Worm (Caenorhabditis elegans) whole organism, early embryonic: ENCODE results near the gene F57E7.4.

Experiments
- B0310.2 ChIP-seq: sonication (generic microtip); optimal IDR thresholded peaks from 2 replicates; lab custom pipeline; 2016; ENCODE audit warnings: mild to moderate bottlenecking, missing genetic modification characterization, missing compliant biosample characterization
- F13C5.2 ChIP-seq: sonication (generic microtip); optimal IDR thresholded peaks from 2 replicates; lab custom pipeline; 2017; ENCODE audit warnings: mild to moderate bottlenecking, missing genetic modification characterization, inconsistent platforms, missing compliant biosample characterization
- aly-1 ChIP-seq: sonication (generic microtip); optimal IDR thresholded peaks from 2 replicates; lab custom pipeline; 2016; ENCODE audit warnings: missing genetic modification characterization, missing compliant biosample characterization
- ama-1 ChIP-seq: fragments of 150-350 bp; optimal IDR thresholded peaks from 2 replicates; lab custom pipeline; 2014
- ceh-13 ChIP-seq: fragments of 200-800 bp; sonication (Bioruptor generic); optimal IDR thresholded peaks from 2 replicates; lab custom pipeline; 2018; ENCODE audit warnings: mild to moderate bottlenecking, missing genetic modification characterization, missing compliant biosample characterization
- ceh-36 ChIP-seq: sonication (generic microtip); optimal IDR thresholded peaks from 2 replicates; lab custom pipeline; 2016; ENCODE audit warnings: missing genetic modification characterization, inconsistent platforms, missing compliant biosample characterization
- flt-1 ChIP-seq: fragments of 200-800 bp; sonication (Bioruptor generic); IDR thresholded peaks from 2 replicates; pipeline ENCODE4 v1.3.6; 2022; ENCODE audit warnings: missing genetic modification characterization, missing compliant biosample characterization
- hnd-1 ChIP-seq: sonication (generic microtip); optimal IDR thresholded peaks from 2 replicates; lab custom pipeline; 2016; ENCODE audit warnings: missing genetic modification characterization, missing compliant biosample characterization
- pes-1 ChIP-seq: fragments of 200-800 bp; sonication (Bioruptor generic); IDR thresholded peaks from 2 replicates; pipeline ENCODE4 v1.3.6; 2022; ENCODE audit warnings: missing genetic modification reagents, missing genetic modification characterization, missing compliant biosample characterization
- scrt-1 ChIP-seq: fragments of 200-800 bp; sonication (Bioruptor generic); IDR thresholded peaks from 2 replicates; pipeline ENCODE4 v1.3.6; 2022; ENCODE audit warnings: missing genetic modification characterization, missing compliant biosample characterization
- tbx-11 ChIP-seq: fragments of 200-800 bp; sonication (Bioruptor generic); IDR thresholded peaks from 2 replicates; pipeline ENCODE4 v1.3.6; 2022; ENCODE audit warnings: missing genetic modification characterization, missing compliant biosample characterization
- tbx-37 ChIP-seq: fragments of 200-800 bp; sonication (Bioruptor generic); conservative IDR thresholded peaks from 2 replicates; pipeline ENCODE4 v1.3.6; 2022; ENCODE audit warnings: missing genetic modification reagents, missing genetic modification characterization, missing compliant biosample characterization
- tra-4 ChIP-seq: sonication (generic microtip); optimal IDR thresholded peaks from 2 replicates; lab custom pipeline; 2017; ENCODE audit warnings: missing genetic modification characterization, missing compliant biosample characterization

The F57E7.4 gene

ce11 chrV:16435510-16435909 is 45.3 kb downstream of the F57E7.4 start, which contains the start of the genes F26D2.13 and F26D2.14:
F26D2.13 (minus strand) TSS chrV:16435610.
F26D2.14 (plus strand) TSS chrV:16435855.
- TF ChIP-seq ceh-36 (tag; lab: Kevin White, UChicago) (no peak), scrt-1 (no peak), B0310.2 (no peak), F13C5.2 (tag; lab: Kevin White, UChicago) (no peak)

- TF ChIP-seq B0310.2 = no peak
- no peak for TF ChIP-seq F13C5.2 (tag; lab: Kevin White, UChicago)
- no peak for TF ChIP-seq tbx-37 (GFP tag; lab: Robert Waterston, UW)
- no peak for TF ChIP-seq flt-1 (GFP tag; lab: Robert Waterston, UW)
- TF ChIP-seq hnd-1 (tag; lab: Kevin White, UChicago) = no peak
- no peak for TF ChIP-seq tbx-11 (GFP tag; lab: Robert Waterston, UW)
- no peak for TF ChIP-seq ama-1 (lab: Kevin White, UChicago)
- no peak for TF ChIP-seq scrt-1
- TF ChIP-seq aly-1 = no peak
- no peak for TF ChIP-seq ceh-36 (tag; lab: Kevin White, UChicago)
- TF ChIP-seq ceh-13 (GFP tag; lab: Kevin White, UChicago) = no peak
- TF ChIP-seq tra-4 (tag; lab: Kevin White, UChicago) = no peak
- TF ChIP-seq pes-1 (GFP tag; lab: Robert Waterston, UW) = no peak
Observed at ce11 chrV:16433471-16433870, 47.3 kb downstream of the F57E7.4 start, which contains the start of gene clec-234. clec-234 (minus strand) TSS chrV:16433571.
